Worm (Caenorhabditis elegans): ENCODE data around the gene mlc-1.

mlc-1 gene

ce11 chrX:17505547-17506181, 46.7 kb downstream of the mlc-1 start (continued):
- TF ChIP-seq mdt-29 (GFP tag; IDR thresholded peaks at IDR 0.05) (no peak), lim-7 (GFP tag; IDR thresholded peaks at IDR 0.05) (no peak), set-16 (GFP tag; IDR thresholded peaks at IDR 0.05) (no peak), rbr-2 (tag; optimal IDR thresholded peaks at IDR 0.05) (peak; percentile 84), T26A8.4 (GFP tag; IDR thresholded peaks at IDR 0.05) (no peak), nhr-48 (tag; optimal IDR thresholded peaks at IDR 0.05) (peak; percentile 89), nhr-42 (GFP tag; IDR thresholded peaks at IDR 0.05) (no peak), zfp-3 (GFP tag; conservative IDR thresholded peaks at IDR 0.05) (no peak), nhr-6 (tag; optimal IDR thresholded peaks at IDR 0.05) (peak; percentile 26), D1046.2 (GFP tag; IDR thresholded peaks at IDR 0.05) (no peak), fos-1 (tag; optimal IDR thresholded peaks at IDR 0.05) (peak; percentile 53), madf-9 (GFP tag; conservative IDR thresholded peaks at IDR 0.05) (no peak), arid-1 (GFP tag; conservative IDR thresholded peaks at IDR 0.05) (no peak; the same call in 1 of the 2 replicates), pqm-1 (tag; optimal IDR thresholded peaks at IDR 0.05) (no peak), daf-19 (GFP tag; conservative IDR thresholded peaks at IDR 0.05) (no peak), mes-2 (tag; optimal IDR thresholded peaks at IDR 0.05; ENCODE audit: poor library complexity, severe bottlenecking) (peak; percentile 66), zip-11 (GFP tag; IDR thresholded peaks at IDR 0.05) (no peak), nhr-237 (tag; optimal IDR thresholded peaks at IDR 0.05) (no peak), mxl-2 (GFP tag; conservative IDR thresholded peaks at IDR 0.05) (no peak), nhr-11 (tag; optimal IDR thresholded peaks at IDR 0.05) (peak; percentile 93), R02D3.7 (tag; optimal IDR thresholded peaks at IDR 0.05) (no peak), egl-27 (tag; optimal IDR thresholded peaks at IDR 0.05) (no peak), unc-39 (tag; optimal IDR thresholded peaks at IDR 0.05) (no peak), dmd-8 (GFP tag; IDR thresholded peaks at IDR 0.05) (no peak), nhr-41 (GFP tag; IDR thresholded peaks at IDR 0.05) (no peak), tag-97 (GFP tag; IDR thresholded peaks at IDR 0.05) (no peak), mep-1 (tag; optimal IDR thresholded peaks at IDR 0.05) (peak; percentile 84), F37D6.2 (tag; optimal IDR thresholded peaks at IDR 0.05) (peak; percentile 27), saeg-2 (GFP tag; IDR thresholded peaks at IDR 0.05) (0 out of 2 replicates have a peak, but pooled peaks have one; percentile 43), mdl-1 (tag; optimal IDR thresholded peaks at IDR 0.05) (peak; percentile 93 to 94), dmd-9 (GFP tag; IDR thresholded peaks at IDR 0.05) (no peak), sdz-12 (GFP tag; optimal IDR thresholded peaks at IDR 0.05) (no peak), zag-1 (tag; optimal IDR thresholded peaks at IDR 0.05) (no peak), Y48G9A.11 (GFP tag; IDR thresholded peaks at IDR 0.05) (no peak), nhr-76 (tag; optimal IDR thresholded peaks at IDR 0.05) (no peak), jun-1 (tag; optimal IDR thresholded peaks at IDR 0.05) (no peak), lin-13 (GFP tag; optimal IDR thresholded peaks at IDR 0.05) (peak; percentile 29), dve-1 (tag; optimal IDR thresholded peaks at IDR 0.05; ENCODE audit: insufficient read depth) (peak; percentile 80), ceh-82 (tag; optimal IDR thresholded peaks at IDR 0.05) (no peak), lin-29 (GFP tag; IDR thresholded peaks at IDR 0.05) (no peak), ctbp-1 (GFP tag; IDR thresholded peaks at IDR 0.05) (no peak), spr-1 (tag; optimal IDR thresholded peaks at IDR 0.05) (no peak), madf-5 (GFP tag; IDR thresholded peaks at IDR 0.05) (no peak), lsy-2 (tag; optimal IDR thresholded peaks at IDR 0.05) (peak; percentile 74 to 78), T20F7.1 (GFP tag; optimal IDR thresholded peaks at IDR 0.05) (no peak), ceh-62 (tag; optimal IDR thresholded peaks at IDR 0.05) (no peak), vab-7 (GFP tag; IDR thresholded peaks at IDR 0.05) (no peak), F49E8.2 (tag; optimal IDR thresholded peaks at IDR 0.05; ENCODE audit: borderline replicate concordance) (no peak), hif-1 (tag; optimal IDR thresholded peaks at IDR 0.05) (peak in 1 of 2 experiments; percentile 67), nhr-25 (tag; optimal IDR thresholded peaks at IDR 0.05; ENCODE audit: borderline replicate concordance, insufficient read depth) (peak; percentile 77), php-3 (GFP tag; IDR thresholded peaks at IDR 0.05) (no peak)

Measured in whole organism, L4 larva.